Worm (Caenorhabditis elegans) whole organism, late embryonic: Measurements from ENCODE around the gene R04A9.7.

Source experiments
- K02D7.2 ChIP-seq: sonication (generic microtip); optimal IDR thresholded peaks from 2 replicates; lab custom pipeline; 2017; ENCODE audit warnings: mild to moderate bottlenecking, missing genetic modification characterization, missing compliant biosample characterization
- T23F11.4 ChIP-seq: fragments of 200-800 bp; sonication (Bioruptor generic); optimal IDR thresholded peaks from 2 replicates; lab custom pipeline; 2018; ENCODE audit warnings: mild to moderate bottlenecking, missing genetic modification characterization, missing compliant biosample characterization
- ahr-1 ChIP-seq: sonication (generic microtip); optimal IDR thresholded peaks from 2 replicates; lab custom pipeline; 2016; ENCODE audit warnings: missing genetic modification characterization, missing compliant biosample characterization
- ceh-18 ChIP-seq: sonication (generic microtip); optimal IDR thresholded peaks from 2 replicates; lab custom pipeline; 2016; ENCODE audit warnings: missing genetic modification characterization, missing compliant biosample characterization
- ceh-22 ChIP-seq: sonication (generic microtip); optimal IDR thresholded peaks from 2 replicates; lab custom pipeline; 2017; ENCODE audit warnings: missing biosample characterization, missing genetic modification characterization
- ceh-30 ChIP-seq: fragments of 150-350 bp; optimal IDR thresholded peaks from 2 replicates; lab custom pipeline; 2014; ENCODE audit warnings: missing biosample characterization, missing genetic modification characterization
- ceh-34 ChIP-seq: sonication (generic microtip); optimal IDR thresholded peaks from 2 replicates; lab custom pipeline; 2016; ENCODE audit warnings: mild to moderate bottlenecking, missing genetic modification characterization, missing compliant biosample characterization
- ceh-45 ChIP-seq: fragments of 200-800 bp; sonication (Bioruptor generic); IDR thresholded peaks from 2 replicates; pipeline ENCODE4 v1.3.6; 2022; ENCODE audit warnings: missing genetic modification reagents, missing genetic modification characterization, missing compliant biosample characterization
- ceh-48 ChIP-seq: sonication (generic microtip); optimal IDR thresholded peaks from 2 replicates; lab custom pipeline; 2016; ENCODE audit warnings: missing genetic modification characterization, inconsistent platforms, missing compliant biosample characterization
- che-1 ChIP-seq: sonication (generic microtip); optimal IDR thresholded peaks from 2 replicates; lab custom pipeline; 2016; ENCODE audit warnings: mild to moderate bottlenecking, missing genetic modification characterization, missing compliant biosample characterization
- dve-1 ChIP-seq: sonication (generic microtip); optimal IDR thresholded peaks from 2 replicates; lab custom pipeline; 2017; ENCODE audit warnings: antibody characterized with exemption, mild to moderate bottlenecking, missing genetic modification characterization, missing compliant biosample characterization
- elt-4 ChIP-seq: sonication (generic microtip); optimal IDR thresholded peaks from 2 replicates; lab custom pipeline; 2016; ENCODE audit warnings: missing genetic modification characterization, missing compliant biosample characterization
- eyg-1 ChIP-seq: sonication (generic microtip); optimal IDR thresholded peaks from 2 replicates; lab custom pipeline; 2016; ENCODE audit warnings: missing genotype, missing genetic modification characterization, missing compliant biosample characterization
- fax-1 ChIP-seq: sonication (generic microtip); optimal IDR thresholded peaks from 2 replicates; lab custom pipeline; 2016; ENCODE audit warnings: missing genotype, missing genetic modification characterization, missing compliant biosample characterization
- hlh-13 ChIP-seq: fragments of 200-800 bp; sonication (Bioruptor generic); optimal IDR thresholded peaks from 2 replicates; lab custom pipeline; 2018; ENCODE audit warnings: mild to moderate bottlenecking, missing genetic modification characterization, missing compliant biosample characterization
- hlh-15 ChIP-seq: sonication (generic microtip); optimal IDR thresholded peaks from 2 replicates; lab custom pipeline; 2016; ENCODE audit warnings: missing genetic modification characterization, missing compliant biosample characterization
- hlh-6 ChIP-seq: sonication (generic microtip); optimal IDR thresholded peaks from 2 replicates; lab custom pipeline; 2016; ENCODE audit warnings: missing genotype, missing genetic modification characterization, missing compliant biosample characterization
- hlh-8 ChIP-seq: sonication (generic microtip); optimal IDR thresholded peaks from 2 replicates; lab custom pipeline; 2016; ENCODE audit warnings: missing genotype, missing genetic modification characterization, missing compliant biosample characterization
- lim-6 ChIP-seq: sonication (generic microtip); optimal IDR thresholded peaks from 2 replicates; lab custom pipeline; 2016; ENCODE audit warnings: missing genetic modification characterization, missing compliant biosample characterization
- lin-11 ChIP-seq: fragments of 200-800 bp; sonication (Bioruptor generic); optimal IDR thresholded peaks from 2 replicates; lab custom pipeline; 2018; ENCODE audit warnings: mild to moderate bottlenecking, missing genetic modification characterization, missing compliant biosample characterization
- nfya-1 ChIP-seq: sonication (generic microtip); optimal IDR thresholded peaks from 2 replicates; lab custom pipeline; 2017; ENCODE audit warnings: missing genetic modification characterization, mild to moderate bottlenecking, missing compliant biosample characterization, antibody characterized with exemption, moderate library complexity
- nhr-232 ChIP-seq: sonication (generic microtip); optimal IDR thresholded peaks from 2 replicates; lab custom pipeline; 2016; ENCODE audit warnings: missing genetic modification characterization, missing compliant biosample characterization
- npax-4 ChIP-seq: sonication (generic microtip); optimal IDR thresholded peaks from 2 replicates; lab custom pipeline; 2016; ENCODE audit warnings: missing genetic modification characterization, missing compliant biosample characterization
- pag-3 ChIP-seq: sonication (generic microtip); optimal IDR thresholded peaks from 2 replicates; lab custom pipeline; 2016; ENCODE audit warnings: missing compliant biosample characterization, missing genetic modification characterization, borderline replicate concordance
- pat-9 ChIP-seq: fragments of 200-800 bp; sonication (Bioruptor generic); optimal IDR thresholded peaks from 2 replicates; lab custom pipeline; 2018; ENCODE audit warnings: mild to moderate bottlenecking, missing genetic modification characterization, moderate library complexity, missing compliant biosample characterization
- pha-4 ChIP-seq: fragments of 150-350 bp; optimal IDR thresholded peaks from 2 replicates; lab custom pipeline; 2018; ENCODE audit warnings: missing biosample characterization, missing genetic modification reagents, missing genetic modification characterization
- ref-2 ChIP-seq: sonication (generic microtip); optimal IDR thresholded peaks from 2 replicates; lab custom pipeline; 2016; ENCODE audit warnings: missing genetic modification characterization, missing compliant biosample characterization
- sox-2 ChIP-seq: fragments of 200-800 bp; sonication (Bioruptor generic); IDR thresholded peaks from 2 replicates; pipeline ENCODE4 v1.3.6; 2022; ENCODE audit warnings: missing genetic modification reagents, missing genetic modification characterization, missing compliant biosample characterization
- sox-4 ChIP-seq: sonication (generic microtip); optimal IDR thresholded peaks from 2 replicates; lab custom pipeline; 2017; ENCODE audit warnings: mild to moderate bottlenecking, missing genetic modification characterization, inconsistent platforms, missing compliant biosample characterization
- tbx-2 ChIP-seq: sonication (generic microtip); optimal IDR thresholded peaks from 2 replicates; lab custom pipeline; 2016; ENCODE audit warnings: missing genetic modification characterization, missing compliant biosample characterization
- tbx-7 ChIP-seq: sonication (generic microtip); optimal IDR thresholded peaks from 2 replicates; lab custom pipeline; 2016; ENCODE audit warnings: missing genotype, missing genetic modification characterization, missing compliant biosample characterization
- unc-3 ChIP-seq, 2 experiments: fragments of 200-800 bp in 1 of 2; sonication (Bioruptor generic) in 1 of 2; sonication (generic microtip) in 1 of 2; conservative IDR thresholded peaks in 1 of 2; optimal IDR thresholded peaks in 1 of 2; 2 replicates each; pipeline versions ENCODE4 v1.3.6 to Lab custom; 2016 to 2022; ENCODE audit warnings: missing compliant biosample characterization in 2 of 2, missing genetic modification characterization in 2 of 2, missing genetic modification reagents in 1 of 2
- ztf-16 ChIP-seq: sonication (generic microtip); optimal IDR thresholded peaks from 2 replicates; lab custom pipeline; 2017; ENCODE audit warnings: missing genetic modification characterization, missing compliant biosample characterization

Gene R04A9.7

DNA sequence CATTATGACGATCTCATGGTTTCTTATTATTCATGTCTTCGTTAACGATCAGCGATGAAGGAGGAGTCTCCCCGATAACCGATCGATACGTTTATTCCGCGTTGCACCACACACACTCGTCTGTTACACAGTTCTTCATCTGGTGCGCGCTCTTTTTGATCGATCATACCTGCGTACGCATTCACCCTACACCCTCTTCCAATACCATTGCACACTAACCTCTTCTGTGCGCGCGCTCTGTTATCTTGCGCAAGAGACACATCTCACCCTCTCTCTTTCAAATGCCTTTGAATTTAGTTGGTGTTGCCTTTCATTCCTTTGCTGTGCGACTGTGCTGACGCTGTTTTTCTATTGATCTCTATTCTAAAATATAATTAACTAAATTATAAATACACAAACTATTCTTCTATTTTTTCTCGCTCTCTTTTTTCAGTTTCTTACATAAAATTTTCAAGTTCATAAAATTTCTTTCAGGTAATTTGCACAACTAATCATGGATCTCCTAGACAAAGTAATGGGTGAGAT lies 22.9 kb downstream of the R04A9.7 start, which contains the start of gene nrde-3:
Gene nrde-3 (plus strand): TSS at position 475 of the 525 bp plus-strand sequence.
- TF ChIP-seq ceh-48 (tag; lab: Kevin White, UChicago) (no peak), hlh-6 (tag; lab: Kevin White, UChicago) (no peak), nfya-1 (tag; lab: Kevin White, UChicago) (no peak), tbx-2 (tag; lab: Kevin White, UChicago) (peak; percentile 36)

ce11 chrX:369923-370322 lies 24.8 kb downstream of the R04A9.7 start:
- TF ChIP-seq lin-11 (tag; lab: Kevin White, UChicago) = no peak
- no peak for TF ChIP-seq nhr-232 (tag; lab: Kevin White, UChicago)
- TF ChIP-seq tbx-2 (tag; lab: Kevin White, UChicago) = no peak
- TF ChIP-seq ceh-45 = no peak
- no peak for TF ChIP-seq sox-2 (GFP tag; lab: Robert Waterston, UW)
- TF ChIP-seq npax-4 (tag; lab: Kevin White, UChicago) = no peak
- no peak for TF ChIP-seq ahr-1 (tag; lab: Kevin White, UChicago)
- TF ChIP-seq K02D7.2 = no peak
- TF ChIP-seq elt-4 = no peak
- no peak for TF ChIP-seq eyg-1 (tag; lab: Kevin White, UChicago)
- no peak for TF ChIP-seq sox-4 (tag; lab: Kevin White, UChicago)
- no peak for TF ChIP-seq hlh-15
- no peak for TF ChIP-seq pat-9 (tag; lab: Kevin White, UChicago)
- no peak for TF ChIP-seq dve-1 (tag; lab: Kevin White, UChicago)
- no peak for TF ChIP-seq pag-3
- no peak for TF ChIP-seq T23F11.4 (GFP tag; lab: Kevin White, UChicago)
- no peak for TF ChIP-seq ceh-18 (tag; lab: Kevin White, UChicago)
- TF ChIP-seq ceh-22 (tag; lab: Kevin White, UChicago) = no peak

DNA sequence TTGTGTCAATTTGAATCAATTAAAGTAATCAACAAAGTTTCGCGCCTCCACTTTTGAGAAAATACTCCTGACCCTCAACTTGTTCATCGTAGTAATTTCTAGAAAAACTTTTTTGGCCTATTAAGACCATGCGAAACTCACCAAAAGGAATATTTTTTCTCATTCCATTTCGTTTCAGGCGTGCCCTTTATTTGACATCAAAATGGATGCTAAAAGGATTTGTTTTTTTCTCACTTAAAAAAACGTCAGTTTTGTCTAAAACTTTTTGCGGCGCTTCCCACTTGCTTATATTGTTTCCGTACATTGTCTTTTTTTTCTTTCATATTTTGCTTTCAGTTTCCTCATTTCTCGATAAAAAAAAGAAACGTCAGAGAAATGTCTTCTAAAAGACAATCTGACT lies 34.2 kb downstream of the R04A9.7 start, which contains the start of gene C04E7.5:
Gene C04E7.5 (plus strand): TSS at position 301 of the 400 bp plus-strand sequence.
- no peak for TF ChIP-seq ref-2 (tag; lab: Kevin White, UChicago)
- no peak for TF ChIP-seq npax-4 (tag; lab: Kevin White, UChicago)
- TF ChIP-seq fax-1 (tag; lab: Kevin White, UChicago) = no peak
- TF ChIP-seq hlh-13 (GFP tag; lab: Kevin White, UChicago) = no peak
- TF ChIP-seq sox-4 (tag; lab: Kevin White, UChicago) = no peak
- TF ChIP-seq pha-4 = no peak
- no peak for TF ChIP-seq ztf-16 (tag; lab: Kevin White, UChicago)
- no peak for TF ChIP-seq unc-3 (GFP tag; conservative IDR thresholded peaks at IDR 0.05; lab: Robert Waterston, UW)
- no peak for TF ChIP-seq unc-3 (tag; optimal IDR thresholded peaks at IDR 0.05; lab: Kevin White, UChicago)
- TF ChIP-seq hlh-8 = no peak
- no peak for TF ChIP-seq ceh-34 (tag; lab: Kevin White, UChicago)
- TF ChIP-seq che-1 (tag; lab: Kevin White, UChicago) = no peak

ce11 chrX:357792-358191 lies 36.9 kb downstream of the R04A9.7 start, which contains the start of gene C04E7.1:
Gene C04E7.1 (plus strand): TSS chrX:358092.
- no peak for TF ChIP-seq sox-4 (tag; lab: Kevin White, UChicago)
- no peak for TF ChIP-seq hlh-6 (tag; lab: Kevin White, UChicago)
- no peak for TF ChIP-seq dve-1 (tag; lab: Kevin White, UChicago)
- TF ChIP-seq lim-6 (tag; lab: Kevin White, UChicago) = no peak
- TF ChIP-seq tbx-7 (tag; lab: Kevin White, UChicago) = no peak
- TF ChIP-seq ztf-16 (tag; lab: Kevin White, UChicago) = no peak
- TF ChIP-seq ceh-34 (tag; lab: Kevin White, UChicago) = no peak
- TF ChIP-seq hlh-8 = no peak
- TF ChIP-seq ceh-30 (tag; lab: Kevin White, UChicago) = no peak
- TF ChIP-seq nhr-232 (tag; lab: Kevin White, UChicago) = no peak
